Worm (Caenorhabditis elegans) whole organism, late embryonic: ENCODE data around the gene F14F7.5.

Source experiments
- C08G9.2 ChIP-seq: sonication (generic microtip); optimal IDR thresholded peaks from 2 replicates; lab custom pipeline; 2016; ENCODE audit warnings: mild to moderate bottlenecking, missing genetic modification characterization, moderate library complexity, missing compliant biosample characterization
- K02D7.2 ChIP-seq: sonication (generic microtip); optimal IDR thresholded peaks from 2 replicates; lab custom pipeline; 2017; ENCODE audit warnings: mild to moderate bottlenecking, missing genetic modification characterization, missing compliant biosample characterization
- K09A11.1 ChIP-seq: sonication (generic microtip); optimal IDR thresholded peaks from 2 replicates; lab custom pipeline; 2017; ENCODE audit warnings: antibody characterized with exemption, mild to moderate bottlenecking, missing genetic modification characterization, missing compliant biosample characterization; ENCODE audit not compliant: insufficient read depth
- T23F11.4 ChIP-seq: fragments of 200-800 bp; sonication (Bioruptor generic); optimal IDR thresholded peaks from 2 replicates; lab custom pipeline; 2018; ENCODE audit warnings: mild to moderate bottlenecking, missing genetic modification characterization, missing compliant biosample characterization
- Y22D7AL.16 ChIP-seq: sonication (generic microtip); optimal IDR thresholded peaks from 2 replicates; lab custom pipeline; 2016; ENCODE audit warnings: missing genetic modification characterization, missing compliant biosample characterization
- ahr-1 ChIP-seq: sonication (generic microtip); optimal IDR thresholded peaks from 2 replicates; lab custom pipeline; 2016; ENCODE audit warnings: missing genetic modification characterization, missing compliant biosample characterization
- ama-1 ChIP-seq: fragments of 150-350 bp; optimal IDR thresholded peaks from 2 replicates; lab custom pipeline; 2014
- ceh-14 ChIP-seq: sonication (generic microtip); optimal IDR thresholded peaks from 2 replicates; lab custom pipeline; 2016; ENCODE audit warnings: missing genotype, missing genetic modification characterization, missing compliant biosample characterization
- ceh-18 ChIP-seq: sonication (generic microtip); optimal IDR thresholded peaks from 2 replicates; lab custom pipeline; 2016; ENCODE audit warnings: missing genetic modification characterization, missing compliant biosample characterization
- ceh-19 ChIP-seq: fragments of 200-800 bp; sonication (Bioruptor generic); optimal IDR thresholded peaks from 2 replicates; lab custom pipeline; 2018; ENCODE audit warnings: mild to moderate bottlenecking, missing genetic modification characterization, missing compliant biosample characterization
- ceh-22 ChIP-seq: sonication (generic microtip); optimal IDR thresholded peaks from 2 replicates; lab custom pipeline; 2017; ENCODE audit warnings: missing biosample characterization, missing genetic modification characterization
- ceh-30 ChIP-seq: fragments of 150-350 bp; optimal IDR thresholded peaks from 2 replicates; lab custom pipeline; 2014; ENCODE audit warnings: missing biosample characterization, missing genetic modification characterization
- ceh-34 ChIP-seq: sonication (generic microtip); optimal IDR thresholded peaks from 2 replicates; lab custom pipeline; 2016; ENCODE audit warnings: mild to moderate bottlenecking, missing genetic modification characterization, missing compliant biosample characterization
- ceh-9 ChIP-seq: sonication (generic microtip); optimal IDR thresholded peaks from 2 replicates; lab custom pipeline; 2016; ENCODE audit warnings: mild to moderate bottlenecking, missing genetic modification characterization, inconsistent platforms, missing compliant biosample characterization
- dmd-4 ChIP-seq: sonication (generic microtip); optimal IDR thresholded peaks from 2 replicates; lab custom pipeline; 2016; ENCODE audit warnings: borderline replicate concordance, missing genetic modification characterization, missing compliant biosample characterization
- dve-1 ChIP-seq: sonication (generic microtip); optimal IDR thresholded peaks from 2 replicates; lab custom pipeline; 2017; ENCODE audit warnings: antibody characterized with exemption, mild to moderate bottlenecking, missing genetic modification characterization, missing compliant biosample characterization
- ets-4 ChIP-seq: sonication (generic microtip); optimal IDR thresholded peaks from 2 replicates; lab custom pipeline; 2016; ENCODE audit warnings: missing genetic modification characterization, missing compliant biosample characterization
- eyg-1 ChIP-seq: sonication (generic microtip); optimal IDR thresholded peaks from 2 replicates; lab custom pipeline; 2016; ENCODE audit warnings: missing genotype, missing genetic modification characterization, missing compliant biosample characterization
- fax-1 ChIP-seq: sonication (generic microtip); optimal IDR thresholded peaks from 2 replicates; lab custom pipeline; 2016; ENCODE audit warnings: missing genotype, missing genetic modification characterization, missing compliant biosample characterization
- fkh-10 ChIP-seq: fragments of 150-350 bp; optimal IDR thresholded peaks from 2 replicates; lab custom pipeline; 2014; ENCODE audit warnings: missing biosample characterization, missing genetic modification reagents, missing genetic modification characterization
- hlh-15 ChIP-seq: sonication (generic microtip); optimal IDR thresholded peaks from 2 replicates; lab custom pipeline; 2016; ENCODE audit warnings: missing genetic modification characterization, missing compliant biosample characterization
- hlh-8 ChIP-seq: sonication (generic microtip); optimal IDR thresholded peaks from 2 replicates; lab custom pipeline; 2016; ENCODE audit warnings: missing genotype, missing genetic modification characterization, missing compliant biosample characterization
- lim-6 ChIP-seq: sonication (generic microtip); optimal IDR thresholded peaks from 2 replicates; lab custom pipeline; 2016; ENCODE audit warnings: missing genetic modification characterization, missing compliant biosample characterization
- lin-11 ChIP-seq: fragments of 200-800 bp; sonication (Bioruptor generic); optimal IDR thresholded peaks from 2 replicates; lab custom pipeline; 2018; ENCODE audit warnings: mild to moderate bottlenecking, missing genetic modification characterization, missing compliant biosample characterization
- madf-2 ChIP-seq: sonication (generic microtip); optimal IDR thresholded peaks from 2 replicates; lab custom pipeline; 2017; ENCODE audit warnings: missing genetic modification characterization, missing compliant biosample characterization
- mec-3 ChIP-seq: sonication (generic microtip); optimal IDR thresholded peaks from 2 replicates; lab custom pipeline; 2016; ENCODE audit warnings: borderline replicate concordance, missing genetic modification characterization, missing compliant biosample characterization
- nfya-1 ChIP-seq: sonication (generic microtip); optimal IDR thresholded peaks from 2 replicates; lab custom pipeline; 2017; ENCODE audit warnings: missing genetic modification characterization, mild to moderate bottlenecking, missing compliant biosample characterization, antibody characterized with exemption, moderate library complexity
- nhr-11 ChIP-seq: fragments of 150-350 bp; optimal IDR thresholded peaks from 2 replicates; lab custom pipeline; 2014; ENCODE audit warnings: missing biosample characterization, missing genetic modification characterization
- npax-4 ChIP-seq: sonication (generic microtip); optimal IDR thresholded peaks from 2 replicates; lab custom pipeline; 2016; ENCODE audit warnings: missing genetic modification characterization, missing compliant biosample characterization
- odd-2 ChIP-seq: sonication (generic microtip); optimal IDR thresholded peaks from 2 replicates; lab custom pipeline; 2017; ENCODE audit warnings: antibody characterized with exemption, mild to moderate bottlenecking, missing genetic modification characterization, missing compliant biosample characterization
- pax-1 ChIP-seq: fragments of 150-350 bp; optimal IDR thresholded peaks from 2 replicates; lab custom pipeline; 2014; ENCODE audit warnings: missing biosample characterization, missing genetic modification characterization
- pha-2 ChIP-seq: sonication (generic microtip); optimal IDR thresholded peaks from 2 replicates; lab custom pipeline; 2017; ENCODE audit warnings: mild to moderate bottlenecking, missing genetic modification characterization, missing compliant biosample characterization
- pha-4 ChIP-seq: fragments of 150-350 bp; optimal IDR thresholded peaks from 2 replicates; lab custom pipeline; 2018; ENCODE audit warnings: missing biosample characterization, missing genetic modification reagents, missing genetic modification characterization
- pqm-1 ChIP-seq: sonication (generic microtip); optimal IDR thresholded peaks from 2 replicates; lab custom pipeline; 2016; ENCODE audit warnings: missing genetic modification characterization, missing compliant biosample characterization
- pros-1 ChIP-seq: fragments of 150-350 bp; optimal IDR thresholded peaks from 2 replicates; lab custom pipeline; 2014; ENCODE audit warnings: missing biosample characterization, missing genetic modification reagents, missing genetic modification characterization
- ref-2 ChIP-seq: sonication (generic microtip); optimal IDR thresholded peaks from 2 replicates; lab custom pipeline; 2016; ENCODE audit warnings: missing genetic modification characterization, missing compliant biosample characterization
- rnt-1 ChIP-seq: sonication (generic microtip); optimal IDR thresholded peaks from 2 replicates; lab custom pipeline; 2016; ENCODE audit warnings: missing genetic modification characterization, missing compliant biosample characterization
- sdc-2 ChIP-seq: sonication (generic microtip); optimal IDR thresholded peaks from 2 replicates; lab custom pipeline; 2016; ENCODE audit warnings: missing genotype, missing genetic modification characterization, missing compliant biosample characterization
- syd-9 ChIP-seq: sonication (generic microtip); optimal IDR thresholded peaks from 2 replicates; lab custom pipeline; 2016; ENCODE audit warnings: mild to moderate bottlenecking, missing genetic modification characterization, moderate library complexity, missing compliant biosample characterization
- tbx-2 ChIP-seq: sonication (generic microtip); optimal IDR thresholded peaks from 2 replicates; lab custom pipeline; 2016; ENCODE audit warnings: missing genetic modification characterization, missing compliant biosample characterization
- unc-42 ChIP-seq: sonication (generic microtip); optimal IDR thresholded peaks from 2 replicates; lab custom pipeline; 2016; ENCODE audit warnings: missing genotype, missing genetic modification characterization, missing compliant biosample characterization
- unc-55 ChIP-seq: sonication (generic microtip); optimal IDR thresholded peaks from 2 replicates; lab custom pipeline; 2017; ENCODE audit warnings: missing biosample characterization, missing genetic modification reagents, missing genetic modification characterization
- unc-86 ChIP-seq: sonication (generic microtip); optimal IDR thresholded peaks from 2 replicates; lab custom pipeline; 2016; ENCODE audit warnings: missing genetic modification characterization, missing compliant biosample characterization
- zip-5 ChIP-seq: sonication (generic microtip); optimal IDR thresholded peaks from 2 replicates; lab custom pipeline; 2016; ENCODE audit warnings: missing genetic modification characterization, missing compliant biosample characterization
- ztf-16 ChIP-seq: sonication (generic microtip); optimal IDR thresholded peaks from 2 replicates; lab custom pipeline; 2017; ENCODE audit warnings: missing genetic modification characterization, missing compliant biosample characterization

F14F7.5 gene

ce11 chrIII:13061136-13061535 lies 29.3 kb downstream of the F14F7.5 start (continued):
- no peak for TF ChIP-seq ceh-9 (tag; lab: Kevin White, UChicago)
- no peak for TF ChIP-seq hlh-8 (tag; lab: Kevin White, UChicago)
- TF ChIP-seq ceh-19 (GFP tag; lab: Kevin White, UChicago) = no peak
- no peak for TF ChIP-seq K02D7.2
- TF ChIP-seq ref-2 (tag; lab: Kevin White, UChicago) = no peak
- TF ChIP-seq ceh-22 (tag; lab: Kevin White, UChicago) = no peak
- no peak for TF ChIP-seq sdc-2
- TF ChIP-seq ama-1 = peak; percentile 95
- no peak for TF ChIP-seq unc-86 (tag; lab: Kevin White, UChicago)
- no peak for TF ChIP-seq ceh-14 (tag; lab: Kevin White, UChicago)
- TF ChIP-seq ceh-18 (tag; lab: Kevin White, UChicago) = peak; percentile 60
- no peak for TF ChIP-seq fkh-10
- TF ChIP-seq nhr-11 (tag; lab: Kevin White, UChicago) = no peak
- TF ChIP-seq pha-4 (tag; lab: Kevin White, UChicago) = no peak
- TF ChIP-seq ceh-30 (tag; lab: Kevin White, UChicago) = no peak
- peak; percentile 96 for TF ChIP-seq unc-42 (tag; lab: Kevin White, UChicago)
- no peak for TF ChIP-seq pha-2 (tag; lab: Kevin White, UChicago)
- TF ChIP-seq ets-4 (tag; lab: Kevin White, UChicago) = no peak
- TF ChIP-seq unc-55 (GFP tag; lab: Kevin White, UChicago) = peak; percentile 89
- TF ChIP-seq pqm-1 = no peak
- TF ChIP-seq Y22D7AL.16 = no peak
- peak; percentile 82 for TF ChIP-seq nfya-1
- no peak for TF ChIP-seq ceh-34 (tag; lab: Kevin White, UChicago)
- no peak for TF ChIP-seq zip-5 (tag; lab: Kevin White, UChicago)
- TF ChIP-seq K09A11.1 (tag; lab: Kevin White, UChicago) = peak; percentile 17
- TF ChIP-seq mec-3 (tag; lab: Kevin White, UChicago) = no peak
- TF ChIP-seq T23F11.4 (GFP tag; lab: Kevin White, UChicago) = no peak
- TF ChIP-seq lim-6 (tag; lab: Kevin White, UChicago) = no peak
- TF ChIP-seq syd-9 (tag; lab: Kevin White, UChicago) = no peak
- peak; percentile 44 for TF ChIP-seq eyg-1 (tag; lab: Kevin White, UChicago)
- TF ChIP-seq tbx-2 (tag; lab: Kevin White, UChicago) = peak; percentile 52
- no peak for TF ChIP-seq rnt-1 (tag; lab: Kevin White, UChicago)
- no peak for TF ChIP-seq hlh-15
- TF ChIP-seq odd-2 (tag; lab: Kevin White, UChicago) = no peak
- TF ChIP-seq pros-1 (tag; lab: Kevin White, UChicago) = peak; percentile 59
- TF ChIP-seq pax-1 = peak; percentile 82
- TF ChIP-seq ahr-1 (tag; lab: Kevin White, UChicago) = no peak
- no peak for TF ChIP-seq C08G9.2 (tag; lab: Kevin White, UChicago)
- peak; percentile 88 for TF ChIP-seq dve-1 (tag; lab: Kevin White, UChicago)
- TF ChIP-seq lin-11 (tag; lab: Kevin White, UChicago) = no peak
- no peak for TF ChIP-seq fax-1
- TF ChIP-seq dmd-4 (tag; lab: Kevin White, UChicago) = no peak
- no peak for TF ChIP-seq npax-4 (tag; lab: Kevin White, UChicago)
- TF ChIP-seq ztf-16 (tag; lab: Kevin White, UChicago) = no peak

DNA sequence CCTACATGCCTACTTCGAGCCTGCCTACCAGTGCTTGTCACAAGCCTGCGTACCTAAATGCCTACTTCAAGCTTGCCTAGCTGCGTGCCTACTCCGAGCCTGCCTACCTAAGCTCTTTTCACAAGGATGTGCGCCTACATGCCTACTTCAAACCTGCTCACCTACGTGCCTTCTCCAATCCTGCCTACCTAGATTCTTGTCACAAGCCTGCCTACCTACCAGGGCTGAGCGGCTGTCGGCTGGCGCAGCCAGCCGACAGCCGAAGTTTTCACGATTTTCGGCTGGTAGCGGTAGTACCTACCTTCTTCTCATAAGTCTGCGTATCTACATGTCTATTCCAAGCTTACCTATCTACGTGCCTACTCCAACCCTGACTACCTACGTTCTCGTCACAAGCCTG lies 29.9 kb downstream of the F14F7.5 start:
- no peak for TF ChIP-seq pqm-1
- TF ChIP-seq dve-1 (tag; lab: Kevin White, UChicago) = no peak
- TF ChIP-seq madf-2 = peak; percentile 6
- no peak for TF ChIP-seq ceh-9 (tag; lab: Kevin White, UChicago)
